Worm (Caenorhabditis elegans) whole organism, mixed stage, embryonic: ENCODE data around the gene gcy-37.

ENCODE experiments used
- M03D4.4 ChIP-seq: sonication (generic microtip); optimal IDR thresholded peaks from 2 replicates; lab custom pipeline; 2017; ENCODE audit warnings: mild to moderate bottlenecking, missing genetic modification characterization, missing compliant biosample characterization
- bed-3 ChIP-seq: fragments of 200-800 bp; sonication (Bioruptor generic); optimal IDR thresholded peaks from 3 replicates; lab custom pipeline; 2018; ENCODE audit warnings: mild to moderate bottlenecking, missing genetic modification characterization, moderate library complexity, missing compliant biosample characterization
- blmp-1 ChIP-seq: fragments of 150-350 bp; optimal IDR thresholded peaks from 2 replicates; lab custom pipeline; 2014; ENCODE audit warnings: missing biosample characterization, missing genetic modification characterization
- ceh-39 ChIP-seq: fragments of 150-350 bp; optimal IDR thresholded peaks from 2 replicates; lab custom pipeline; 2014; ENCODE audit warnings: missing biosample characterization, missing genetic modification characterization
- ceh-43 ChIP-seq: fragments of 200-800 bp; sonication (Bioruptor generic); optimal IDR thresholded peaks from 2 replicates; lab custom pipeline; 2018; ENCODE audit warnings: mild to moderate bottlenecking, missing genetic modification characterization, moderate library complexity, missing compliant biosample characterization
- ceh-83 ChIP-seq: fragments of 200-800 bp; sonication (Bioruptor generic); optimal IDR thresholded peaks from 2 replicates; lab custom pipeline; 2018; ENCODE audit warnings: mild to moderate bottlenecking, missing genetic modification characterization, missing compliant biosample characterization
- ces-1 ChIP-seq: fragments of 150-350 bp; optimal IDR thresholded peaks from 2 replicates; lab custom pipeline; 2014; ENCODE audit warnings: missing biosample characterization, missing genetic modification reagents, missing genetic modification characterization
- cnd-1 ChIP-seq: fragments of 200-800 bp; sonication (Bioruptor generic); optimal IDR thresholded peaks from 2 replicates; lab custom pipeline; 2018; ENCODE audit warnings: mild to moderate bottlenecking, missing genetic modification characterization, missing compliant biosample characterization
- drap-1 ChIP-seq: fragments of 200-800 bp; sonication (Bioruptor generic); optimal IDR thresholded peaks from 3 replicates; lab custom pipeline; 2018; ENCODE audit warnings: mild to moderate bottlenecking, missing genetic modification characterization, missing compliant biosample characterization
- elt-3 ChIP-seq: fragments of 150-350 bp; optimal IDR thresholded peaks from 2 replicates; lab custom pipeline; 2014; ENCODE audit warnings: missing biosample characterization, missing genetic modification characterization
- ham-2 ChIP-seq: fragments of 200-800 bp; sonication (Bioruptor generic); optimal IDR thresholded peaks from 2 replicates; lab custom pipeline; 2018; ENCODE audit warnings: mild to moderate bottlenecking, missing genetic modification characterization, missing compliant biosample characterization
- hlh-1 ChIP-seq: fragments of 150-350 bp; optimal IDR thresholded peaks from 2 replicates; lab custom pipeline; 2014; ENCODE audit warnings: missing biosample characterization, missing genetic modification reagents, missing genetic modification characterization
- lin-13 ChIP-seq: fragments of 150-350 bp; optimal IDR thresholded peaks from 2 replicates; lab custom pipeline; 2014; ENCODE audit warnings: missing biosample characterization, missing genetic modification characterization
- lin-32 ChIP-seq: fragments of 200-800 bp; sonication (Bioruptor generic); optimal IDR thresholded peaks from 2 replicates; lab custom pipeline; 2018; ENCODE audit warnings: mild to moderate bottlenecking, missing genetic modification characterization, missing compliant biosample characterization
- lsy-2 ChIP-seq: fragments of 150-350 bp; optimal IDR thresholded peaks from 2 replicates; lab custom pipeline; 2014; ENCODE audit warnings: missing biosample characterization, missing genetic modification characterization
- mab-5 ChIP-seq: fragments of 150-350 bp; optimal IDR thresholded peaks from 2 replicates; lab custom pipeline; 2014; ENCODE audit warnings: missing biosample characterization, missing genetic modification characterization
- mep-1 ChIP-seq: fragments of 150-350 bp; optimal IDR thresholded peaks from 2 replicates; lab custom pipeline; 2017; ENCODE audit warnings: missing biosample characterization, missing genetic modification reagents, missing genetic modification characterization, inconsistent platforms
- nhr-12 ChIP-seq: fragments of 150-350 bp; optimal IDR thresholded peaks from 2 replicates; lab custom pipeline; 2014; ENCODE audit warnings: missing biosample characterization, missing genetic modification characterization
- nhr-237 ChIP-seq: fragments of 150-350 bp; optimal IDR thresholded peaks from 2 replicates; lab custom pipeline; 2014; ENCODE audit warnings: missing biosample characterization, missing genetic modification characterization
- nhr-28 ChIP-seq: fragments of 150-350 bp; optimal IDR thresholded peaks from 2 replicates; lab custom pipeline; 2014; ENCODE audit warnings: missing biosample characterization, missing genetic modification characterization
- pha-4 ChIP-seq: fragments of 150-350 bp; optimal IDR thresholded peaks from 2 replicates; lab custom pipeline; 2018; ENCODE audit warnings: missing biosample characterization, missing genetic modification reagents, missing genetic modification characterization
- sem-2 ChIP-seq: fragments of 200-800 bp; sonication (Bioruptor generic); optimal IDR thresholded peaks from 2 replicates; lab custom pipeline; 2018; ENCODE audit warnings: mild to moderate bottlenecking, missing genetic modification characterization, missing compliant biosample characterization
- sptf-1 ChIP-seq: sonication (generic microtip); optimal IDR thresholded peaks from 2 replicates; lab custom pipeline; 2017; ENCODE audit warnings: mild to moderate bottlenecking, missing genetic modification characterization, moderate library complexity, missing compliant biosample characterization
- tbx-8 ChIP-seq: fragments of 200-800 bp; sonication (Bioruptor generic); optimal IDR thresholded peaks from 2 replicates; lab custom pipeline; 2018; ENCODE audit warnings: mild to moderate bottlenecking, missing genetic modification characterization, moderate library complexity, missing compliant biosample characterization
- unc-120 ChIP-seq: sonication (generic microtip); optimal IDR thresholded peaks from 2 replicates; lab custom pipeline; 2017; ENCODE audit warnings: missing genetic modification characterization, missing compliant biosample characterization; ENCODE audit not compliant: poor library complexity, severe bottlenecking
- zip-8 ChIP-seq: fragments of 150-350 bp; optimal IDR thresholded peaks from 2 replicates; lab custom pipeline; 2014; ENCODE audit warnings: missing biosample characterization, missing genetic modification characterization
- ztf-11 ChIP-seq: fragments of 150-350 bp; optimal IDR thresholded peaks from 2 replicates; lab custom pipeline; 2014; ENCODE audit warnings: missing biosample characterization, missing genetic modification characterization

The gcy-37 gene

ce11 chrIV:2177545-2177944, 18.6 kb upstream of the gcy-37 start, which contains the start of gene hrpu-2:
Gene hrpu-2 (plus strand): TSS chrIV:2177896.
- TF ChIP-seq mep-1 (tag; lab: Kevin White, UChicago) (peak; percentile 80), ceh-39 (peak; percentile 32), hlh-1 (tag; lab: Kevin White, UChicago) (peak; percentile 26), lin-13 (tag; lab: Kevin White, UChicago) (peak; percentile 71), drap-1 (GFP tag; lab: Kevin White, UChicago) (no peak), pha-4 (tag; lab: Kevin White, UChicago) (peak; percentile 55), nhr-237 (tag; lab: Kevin White, UChicago) (peak; percentile 62), ceh-43 (GFP tag; lab: Kevin White, UChicago) (no peak), cnd-1 (tag; lab: Kevin White, UChicago) (no peak), ces-1 (GFP tag; lab: Kevin White, UChicago) (peak; percentile 77), lsy-2 (peak; percentile 73)

ce11 chrIV:2175291-2175690, 16.3 kb upstream of the gcy-37 start, which contains the start of gene C54E4.1:
Gene C54E4.1 (plus strand): TSS chrIV:2175591.
- TF ChIP-seq ceh-83: no peak
- TF ChIP-seq nhr-12: no peak
- TF ChIP-seq ham-2 (GFP tag; lab: Kevin White, UChicago): no peak
- TF ChIP-seq nhr-237 (tag; lab: Kevin White, UChicago): no peak
- no peak for TF ChIP-seq ces-1 (GFP tag; lab: Kevin White, UChicago)
- no peak for TF ChIP-seq blmp-1 (tag; lab: Kevin White, UChicago)
- no peak for TF ChIP-seq hlh-1 (tag; lab: Kevin White, UChicago)
- no peak for TF ChIP-seq cnd-1 (tag; lab: Kevin White, UChicago)
- no peak for TF ChIP-seq unc-120
- no peak for TF ChIP-seq bed-3 (GFP tag; lab: Kevin White, UChicago)
- TF ChIP-seq mab-5 (tag; lab: Kevin White, UChicago): no peak
- TF ChIP-seq pha-4 (tag; lab: Kevin White, UChicago): no peak

- no peak for TF ChIP-seq elt-3
- peak; percentile 71 for TF ChIP-seq ces-1 (GFP tag; lab: Kevin White, UChicago)
These were observed 13.9 kb upstream of the gcy-37 start for ce11 chrIV:2172880-2173279.

- TF ChIP-seq zip-8 (tag; lab: Kevin White, UChicago): peak; percentile 97
- TF ChIP-seq ceh-43 (GFP tag; lab: Kevin White, UChicago): no peak
- TF ChIP-seq, all 35 proteins: peak for 1
These were observed 11.4 kb upstream of the gcy-37 start for ce11 chrIV:2170332-2170731.

- TF ChIP-seq M03D4.4 (tag; lab: Kevin White, UChicago): no peak
- no peak for TF ChIP-seq lin-32 (GFP tag; lab: Kevin White, UChicago)
- TF ChIP-seq sptf-1 (tag; lab: Kevin White, UChicago): no peak
These were observed 9.5 kb upstream of the gcy-37 start, which contains the start of gene C54E4.4 for ce11 chrIV:2168514-2168913. Gene C54E4.4 (minus strand): TSS chrIV:2168614.

- TF ChIP-seq lin-32 (GFP tag; lab: Kevin White, UChicago) (no peak), nhr-28 (tag; lab: Kevin White, UChicago) (peak; percentile 44)
These were observed 3.3 kb upstream of the gcy-37 start for ce11 chrIV:2162256-2162655.

ce11 chrIV:2156239-2156638, 2.7 kb downstream of the gcy-37 start:
- no peak for TF ChIP-seq pha-4 (tag; lab: Kevin White, UChicago)
- no peak for TF ChIP-seq lsy-2
- TF ChIP-seq nhr-12: no peak
- TF ChIP-seq tbx-8: no peak
- TF ChIP-seq ceh-43 (GFP tag; lab: Kevin White, UChicago): no peak
- no peak for TF ChIP-seq nhr-28 (tag; lab: Kevin White, UChicago)
- TF ChIP-seq elt-3: no peak
- TF ChIP-seq unc-120: no peak
- TF ChIP-seq ceh-39: no peak
- no peak for TF ChIP-seq lin-32 (GFP tag; lab: Kevin White, UChicago)
- no peak for TF ChIP-seq sem-2 (GFP tag; lab: Kevin White, UChicago)
- TF ChIP-seq ztf-11 (tag; lab: Kevin White, UChicago): no peak
